Worm (Caenorhabditis elegans): ENCODE results near the gene cdr-2.

DNA sequence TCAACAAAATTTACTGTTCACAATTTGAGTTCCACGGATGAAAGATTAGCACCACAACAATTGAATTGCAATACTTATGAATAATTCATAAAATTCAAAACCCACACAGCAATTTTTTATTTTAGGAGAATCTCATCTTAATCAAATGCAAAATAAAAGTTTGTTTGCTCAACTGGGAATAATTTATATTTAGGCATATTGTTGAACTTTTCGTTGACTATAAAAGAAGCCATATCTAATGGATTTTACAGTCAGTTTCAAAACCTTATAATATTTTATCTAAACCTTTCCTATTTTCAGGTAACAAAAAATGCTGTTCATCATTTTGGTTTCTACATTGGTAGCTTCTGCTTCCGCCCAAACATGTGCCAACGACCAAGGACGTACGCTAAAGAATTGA is 2.8 kb upstream of the cdr-2 start, which contains the start of gene C54D10.3:
- TF ChIP-seq ceh-83 (GFP tag; optimal IDR thresholded peaks at IDR 0.05) (no peak), pha-4 (tag; optimal IDR thresholded peaks at IDR 0.05) (no peak), elt-3 (tag; optimal IDR thresholded peaks at IDR 0.05) (no peak), nhr-12 (tag; optimal IDR thresholded peaks at IDR 0.05) (no peak), M03D4.4 (tag; optimal IDR thresholded peaks at IDR 0.05) (no peak), nhr-76 (tag; optimal IDR thresholded peaks at IDR 0.05) (no peak)
